Fruit fly (Drosophila melanogaster): ENCODE measurements around the gene CG31265.
A peak's percentile ranks its signal among the peaks of the same experiment; 100 is the strongest.

CG31265 gene

DNA sequence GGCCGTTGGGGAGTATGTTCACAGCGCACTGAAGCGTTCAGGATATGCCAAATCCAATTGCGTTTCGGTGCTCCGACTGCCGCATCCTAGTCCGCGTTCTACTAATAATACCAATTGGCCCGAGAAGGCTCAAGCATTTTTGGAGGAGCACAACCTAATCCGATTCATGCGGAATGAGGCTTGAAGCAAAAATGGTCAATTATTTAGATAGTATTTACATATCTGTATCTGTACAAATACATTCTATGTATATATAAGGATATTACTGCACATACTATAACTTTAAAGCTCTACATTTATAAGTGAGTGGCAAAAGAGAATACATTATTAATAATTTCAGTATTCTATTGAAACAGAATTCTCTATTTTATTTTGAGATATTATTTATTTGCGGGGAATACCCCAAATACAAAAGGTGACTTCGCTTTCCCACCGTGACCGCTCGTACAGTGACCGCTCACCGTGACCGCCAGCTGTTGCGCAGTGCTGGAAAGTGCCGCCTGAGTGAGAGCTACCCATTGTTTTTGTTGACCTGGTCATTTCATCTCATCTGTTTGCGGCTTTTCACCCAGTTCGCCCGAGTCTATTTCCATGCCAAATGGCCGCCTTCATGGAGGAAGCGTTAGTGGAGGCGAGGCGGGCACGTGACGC, 23.5 kb downstream of the CG31265 start, which contains the start of gene CG5292 (continued):
- TF ChIP-seq CG6163 (GFP tag; IDR thresholded peaks at IDR 0.05) (peak; percentile 69; the same call in 2 of the 3 replicates), CG8119 (GFP tag; IDR thresholded peaks at IDR 0.05) (peak; percentile 56; the same call in 2 of the 3 replicates), Met (GFP tag; optimal IDR thresholded peaks at IDR 0.05) (no peak)

DNA sequence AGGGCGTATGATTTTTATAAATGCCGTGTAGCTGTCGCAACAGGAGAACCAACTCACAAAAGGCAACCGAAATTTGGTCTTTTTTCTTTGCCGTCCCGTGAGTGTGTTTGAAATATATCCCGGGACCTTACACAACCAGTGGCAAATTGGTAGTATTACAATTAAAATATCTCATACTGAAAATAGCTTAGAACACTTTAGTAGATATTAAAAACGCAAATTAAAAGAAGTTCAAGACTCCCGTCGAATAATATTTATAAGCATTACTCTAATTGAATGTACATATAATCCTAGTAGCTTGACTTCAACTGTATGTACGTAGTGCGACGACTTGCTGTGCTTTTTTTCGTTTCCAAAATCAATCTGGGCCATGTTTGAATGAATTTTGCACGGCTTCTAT, 50.1 kb downstream of the CG31265 start:
- TF ChIP-seq CG9139 (GFP tag; optimal IDR thresholded peaks at IDR 0.05) = no peak
- no peak for TF ChIP-seq CG10631 (GFP tag; optimal IDR thresholded peaks at IDR 0.05)
- no peak for TF ChIP-seq Blimp-1 (GFP tag; optimal IDR thresholded peaks at IDR 0.05)
- TF ChIP-seq achi (GFP tag; optimal IDR thresholded peaks at IDR 0.05) = no peak
- TF ChIP-seq OdsH (GFP tag; optimal IDR thresholded peaks at IDR 0.05) = no peak
- no peak for TF ChIP-seq Smox (GFP tag; optimal IDR thresholded peaks at IDR 0.05)
- no peak for TF ChIP-seq CG32006 (GFP tag; optimal IDR thresholded peaks at IDR 0.05)
- TF ChIP-seq dsx (GFP tag; optimal IDR thresholded peaks at IDR 0.05; ENCODE audit: poor library complexity, severe bottlenecking) = no peak

Data from whole organism, prepupa.